Fruit fly (Drosophila melanogaster) S2 (cell line): Measurements from ENCODE around the gene CG43295.
A peak's percentile ranks its signal among the peaks of the same experiment; 100 is the strongest.

ENCODE experiments used
- CG8478 ChIP-seq: fragments of >200 bp; optimal IDR thresholded peaks from 2 replicates; lab custom pipeline; 2018
- CTCF ChIP-seq, 2 experiments: fragments of >200 bp; optimal IDR thresholded peaks; 2 replicates each; lab custom pipeline; 2018

CG43295 gene

dm6 chr3L:16105528-16105927 lies at the start of gene CG43295, which contains the start of gene IntS9:
TSS of gene CG43295 (plus strand) at chr3L:16105852.
TSS of gene IntS9 (minus strand) at chr3L:16105627.
- TF ChIP-seq CG8478 (lab: Kevin White, UChicago): no peak

DNA sequence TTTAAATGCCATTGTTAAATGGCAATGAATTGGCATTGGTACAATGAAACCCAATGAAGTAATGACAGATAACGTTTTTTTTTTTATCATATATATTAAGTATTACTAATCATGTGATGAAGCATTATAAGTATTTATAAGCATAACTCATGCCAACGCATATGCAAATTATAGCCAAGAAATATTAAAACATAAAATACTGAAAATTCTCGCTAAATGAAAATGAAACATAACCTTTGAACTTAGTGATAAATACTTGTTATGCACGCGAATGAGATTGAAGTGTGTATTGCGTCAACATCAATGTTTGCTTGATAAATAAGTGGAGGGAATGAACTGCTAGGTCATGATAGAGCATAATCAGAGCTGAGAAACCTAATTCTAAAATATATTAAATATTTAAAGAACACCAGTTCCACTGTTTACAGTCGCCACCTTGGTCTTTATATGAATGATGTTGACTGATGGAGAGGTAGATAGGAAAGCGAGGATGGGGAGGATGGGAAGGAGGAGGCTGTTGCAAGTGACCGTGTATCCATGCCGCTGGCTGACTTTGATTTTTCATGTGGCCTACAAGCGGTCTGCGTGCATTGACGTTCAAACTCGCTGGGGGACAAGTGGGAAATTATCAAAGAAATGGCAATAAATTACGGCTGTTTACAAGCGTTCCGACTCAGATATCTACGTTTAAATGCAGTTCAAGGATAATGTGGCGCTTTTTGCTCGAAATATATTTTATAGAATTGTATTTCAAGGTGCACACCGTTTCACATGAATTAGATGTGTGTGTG lies 49.4 kb upstream of the CG43295 start:
- TF ChIP-seq CG8478 (lab: Kevin White, UChicago) (no peak), CTCF (optimal IDR thresholded peaks at IDR 0.05; lab: Kevin White, UChicago) (no peak)

- TF ChIP-seq CG8478 (lab: Kevin White, UChicago): no peak
- TF ChIP-seq CTCF (optimal IDR thresholded peaks at IDR 0.05; lab: Kevin White, UChicago): no peak
Observed at dm6 chr3L:16060806-16061600, 44.6 kb upstream of the CG43295 start.

DNA sequence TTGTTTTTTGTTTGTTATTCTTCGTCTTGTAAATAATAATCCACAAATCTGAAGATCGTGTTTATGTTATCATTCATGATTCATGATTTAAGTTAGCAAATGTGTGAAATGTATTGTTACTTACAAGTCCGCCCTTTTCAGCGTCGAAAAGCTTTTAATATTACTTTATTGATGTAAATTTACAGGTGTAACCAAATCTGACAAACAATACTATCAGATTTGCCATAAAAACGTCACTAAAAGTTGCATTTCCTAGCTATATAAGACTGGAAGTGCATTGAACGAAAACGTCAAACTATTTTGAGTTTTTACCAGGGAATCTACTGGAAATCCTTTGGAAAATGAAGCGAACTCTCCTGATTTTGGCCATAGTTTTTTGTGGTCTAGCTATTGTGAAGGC lies 23.4 kb upstream of the CG43295 start, which contains the start of gene CG33258:
Gene CG33258, plus strand, starts transcription at position 301 of the 400 bp plus-strand sequence.
- no peak for TF ChIP-seq CG8478 (lab: Kevin White, UChicago)
- TF ChIP-seq CTCF (optimal IDR thresholded peaks at IDR 0.05; lab: Kevin White, UChicago): no peak

- TF ChIP-seq CTCF (optimal IDR thresholded peaks at IDR 0.05; lab: Kevin White, UChicago) (no peak), CG8478 (lab: Kevin White, UChicago) (no peak)
Observed at dm6 chr3L:16083693-16084092, 22.0 kb upstream of the CG43295 start, which contains the start of gene CG13075. TSS of gene CG13075 (plus strand) at chr3L:16083993.

DNA sequence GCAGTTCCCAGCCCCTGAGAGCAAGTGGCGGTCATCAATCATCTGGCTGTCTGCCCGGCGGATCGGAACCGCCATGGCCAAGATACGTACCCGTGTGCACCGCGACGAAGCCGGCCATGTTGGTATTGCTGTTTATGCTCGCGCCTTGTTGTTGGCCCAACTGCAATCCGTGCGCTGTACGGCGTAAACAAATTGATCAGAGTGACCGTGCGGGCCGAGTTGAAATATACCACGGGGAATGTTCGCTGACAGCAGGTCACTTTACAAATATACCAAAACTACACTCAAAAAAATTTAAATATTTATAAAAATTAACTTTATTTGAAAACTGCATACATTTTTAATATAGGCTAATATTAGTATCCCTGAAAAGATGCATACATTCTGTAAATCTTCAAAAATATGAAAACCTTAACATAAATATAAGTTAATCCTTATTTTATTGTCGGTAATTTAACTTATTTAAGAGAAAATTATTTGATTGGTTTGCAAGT lies 18.3 kb upstream of the CG43295 start, which contains the start of gene Tasp1:
Gene Tasp1, minus strand, starts transcription at position 203 of the 494 bp plus-strand sequence.
- TF ChIP-seq CG8478 (lab: Kevin White, UChicago) (no peak), CTCF (optimal IDR thresholded peaks at IDR 0.05; lab: Kevin White, UChicago) (no peak)

- peak in 1 of 2 experiments; percentile 28 for TF ChIP-seq CTCF (optimal IDR thresholded peaks at IDR 0.05; lab: Kevin White, UChicago)
- TF ChIP-seq CG8478 (lab: Kevin White, UChicago): no peak
Observed at dm6 chr3L:16090330-16090803, 15.3 kb upstream of the CG43295 start, which contains the start of the genes CG5235 and ClC-c. TSS of gene CG5235 (minus strand) at chr3L:16090392. TSS of gene ClC-c (plus strand) at chr3L:16090454.

- TF ChIP-seq CTCF (optimal IDR thresholded peaks at IDR 0.05; lab: Kevin White, UChicago) (no peak), CG8478 (lab: Kevin White, UChicago) (no peak)
Observed at dm6 chr3L:16097393-16097884, 8.2 kb upstream of the CG43295 start, which contains the start of the genes CG13074 and ATPsynbetaL. TSS of gene CG13074 (minus strand) at chr3L:16097493. TSS of gene ATPsynbetaL (plus strand) at chr3L:16097834.

dm6 chr3L:16100059-16100458 lies 5.6 kb upstream of the CG43295 start, which contains the start of gene IleRS-m:
TSS of gene IleRS-m (plus strand) at chr3L:16100280.
- TF ChIP-seq CG8478 (lab: Kevin White, UChicago) (no peak), CTCF (optimal IDR thresholded peaks at IDR 0.05; lab: Kevin White, UChicago) (no peak)

DNA sequence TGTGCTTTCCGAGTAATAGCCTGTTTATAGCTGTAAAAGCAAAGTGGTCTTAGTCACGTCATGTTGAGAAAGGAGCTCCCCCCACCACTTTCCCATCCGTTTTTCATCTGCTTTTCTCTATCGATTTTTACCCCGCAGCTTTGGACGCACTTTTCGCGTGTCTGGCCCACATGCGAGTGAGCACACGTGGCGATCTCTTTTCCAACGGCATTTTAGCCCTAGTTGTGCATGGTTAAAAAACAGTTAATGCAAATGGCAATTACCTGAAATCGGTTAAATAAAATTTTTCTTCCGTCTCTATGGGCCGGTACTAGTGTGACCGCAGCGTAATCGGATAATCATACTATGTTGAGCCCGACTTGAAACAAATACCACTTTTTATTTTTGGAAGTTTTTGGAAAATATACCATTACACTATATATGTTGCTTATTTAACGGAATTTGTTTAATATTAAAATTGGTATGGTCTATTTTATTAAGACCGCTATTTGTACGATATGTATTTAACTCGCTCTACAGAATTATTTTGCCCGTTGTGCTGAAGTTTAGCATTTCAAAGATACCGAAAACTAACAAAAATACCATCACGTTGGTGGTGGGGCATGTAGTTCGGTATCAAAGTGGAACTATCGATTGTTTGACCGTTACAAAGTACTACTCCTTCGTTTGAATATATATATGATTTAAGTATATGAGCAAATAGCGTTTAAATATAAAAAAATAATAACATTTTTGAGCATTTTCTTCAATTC lies 6.6 kb downstream of the CG43295 start, which contains the start of gene Zn72D:
Gene Zn72D, minus strand, starts transcription at position 558 of the 752 bp plus-strand sequence.
- TF ChIP-seq CTCF (optimal IDR thresholded peaks at IDR 0.05; lab: Kevin White, UChicago) (no peak), CG8478 (lab: Kevin White, UChicago) (no peak)

DNA sequence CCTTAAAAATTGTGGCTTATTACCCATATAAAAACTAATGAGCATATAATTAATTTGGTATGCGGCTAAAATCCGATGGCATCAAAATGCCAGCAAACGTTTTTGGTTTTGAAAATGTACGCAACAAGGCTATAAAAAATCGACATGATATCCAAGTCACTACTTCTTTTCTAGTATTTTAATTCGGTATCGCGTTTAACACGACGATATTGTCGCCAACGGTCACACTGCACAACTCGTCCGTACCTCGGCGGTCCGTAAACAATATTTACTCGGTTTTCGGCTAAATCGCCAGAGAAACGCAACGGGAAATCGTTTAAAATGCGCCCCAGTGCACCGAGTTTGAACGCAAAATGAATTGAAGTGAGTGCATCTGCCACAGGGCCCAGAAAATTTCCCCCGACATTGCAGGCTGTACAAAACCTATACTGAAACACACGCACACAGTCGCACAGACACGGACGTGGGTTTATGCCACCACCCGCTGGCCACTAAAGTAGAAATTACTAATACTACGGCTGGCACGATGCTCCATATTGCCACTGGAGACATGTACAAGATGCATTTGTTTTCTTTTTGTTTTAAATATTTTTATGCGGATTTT lies 7.5 kb downstream of the CG43295 start, which contains the start of gene Taf4:
Gene Taf4, plus strand, starts transcription at position 210 of the 604 bp plus-strand sequence.
- TF ChIP-seq CTCF (optimal IDR thresholded peaks at IDR 0.05; lab: Kevin White, UChicago): peak in 1 of 2 experiments; percentile 1
- TF ChIP-seq CG8478 (lab: Kevin White, UChicago): no peak

DNA sequence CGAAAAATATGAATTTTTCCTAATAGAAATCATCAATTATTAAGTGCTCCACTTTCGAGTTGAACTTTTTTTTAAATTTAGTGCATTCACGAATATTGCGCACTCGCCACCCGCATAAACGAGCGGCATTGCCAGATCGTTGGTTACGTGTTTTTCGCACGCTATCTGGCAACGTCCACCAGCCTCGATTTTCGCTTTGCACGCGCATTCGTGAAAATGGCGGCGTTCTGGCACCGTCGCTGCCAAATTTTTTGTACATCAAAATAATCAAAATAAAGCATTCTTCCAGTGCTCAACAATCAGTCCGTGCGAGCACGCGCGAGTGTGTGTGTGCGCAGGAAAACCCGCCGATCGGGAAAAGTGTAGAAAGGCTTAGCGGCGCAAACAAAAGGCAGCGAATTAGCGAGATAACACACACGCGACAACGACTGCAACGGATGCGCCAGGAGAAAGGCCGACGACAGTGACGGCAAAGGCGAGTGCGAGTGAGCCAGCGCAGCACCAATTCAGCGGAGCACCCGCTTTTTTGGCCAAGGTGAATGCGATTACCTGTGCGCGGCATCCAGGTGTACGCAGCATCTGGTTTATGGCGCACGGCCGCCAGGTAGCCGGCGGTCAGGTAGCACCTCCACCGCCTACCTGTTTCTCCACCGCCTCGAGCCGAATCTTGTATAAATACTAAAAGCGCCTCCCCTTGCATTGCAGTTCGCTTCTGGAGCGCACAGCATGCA lies 8.1 kb downstream of the CG43295 start:
- TF ChIP-seq CTCF (optimal IDR thresholded peaks at IDR 0.05; lab: Kevin White, UChicago) (peak in 1 of 2 experiments; percentile 13), CG8478 (lab: Kevin White, UChicago) (no peak)
